Worm (Caenorhabditis elegans) whole organism, L4/young adult: ENCODE data around the gene C03A3.9.

Experiments used
- dao-5 ChIP-seq: sonication (generic microtip); optimal IDR thresholded peaks from 2 replicates; lab custom pipeline; 2016; ENCODE audit warnings: missing genotype, missing genetic modification characterization, moderate library complexity, missing compliant biosample characterization
- him-1 ChIP-seq: sonication (generic microtip); optimal IDR thresholded peaks from 2 replicates; lab custom pipeline; 2016; ENCODE audit warnings: missing genotype, missing genetic modification reagents, missing genetic modification characterization, missing compliant biosample characterization

DNA sequence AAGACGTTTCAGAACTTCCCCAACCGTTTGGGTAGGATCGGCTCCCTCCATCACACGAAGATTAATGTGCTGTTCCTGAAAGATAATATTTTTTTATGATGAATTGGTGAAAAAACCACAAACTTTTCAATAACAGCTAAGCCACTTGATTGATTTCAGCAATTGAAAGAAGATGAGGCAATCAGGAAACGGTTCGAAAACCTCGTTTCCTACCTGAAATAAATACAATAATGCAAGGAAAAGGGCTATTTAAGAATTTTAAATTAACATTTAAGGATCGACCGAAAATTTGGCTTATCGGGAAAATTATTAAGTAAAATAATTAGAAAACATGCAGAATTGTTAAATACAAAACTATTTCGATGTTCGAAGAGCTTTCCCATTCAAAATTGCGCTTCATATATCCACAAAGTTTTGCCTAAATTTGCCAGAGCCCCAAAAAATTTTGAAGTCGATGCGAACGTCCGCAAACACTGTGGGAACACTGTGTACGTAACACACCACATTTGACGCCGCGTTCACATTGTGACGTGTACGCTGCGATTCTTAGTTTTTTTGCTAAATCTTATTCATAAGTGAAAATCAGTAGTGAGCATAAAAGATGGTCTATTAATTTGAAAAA is 44.1 kb upstream of the C03A3.9 start, which contains the start of gene C34F6.9:
- TF ChIP-seq dao-5 (tag; lab: Kevin White, UChicago) = no peak
- no peak for TF ChIP-seq him-1 (tag; lab: Kevin White, UChicago)
